Fruit fly (Drosophila melanogaster) whole organism, embryonic: ENCODE data around the gene CG13064.

Experiments used
- CG13775 ChIP-seq: fragments of 200-800 bp; sonication (Bioruptor generic); optimal IDR thresholded peaks from 3 replicates; lab custom pipeline; 2017; ENCODE audit warnings: missing biosample characterization, mild to moderate bottlenecking, missing genetic modification characterization
- CG1529 ChIP-seq: fragments of 200-800 bp; sonication (Bioruptor generic); optimal IDR thresholded peaks from 3 replicates; lab custom pipeline; 2018; ENCODE audit warnings: missing biosample characterization, missing genetic modification characterization
- CG31441 ChIP-seq: fragments of 200-800 bp; sonication (Bioruptor generic); IDR thresholded peaks from 2 replicates; pipeline ENCODE4 v1.3.6; 2022; ENCODE audit warnings: missing biosample characterization, missing genetic modification characterization
- CG5953 ChIP-seq: fragments of 200-800 bp; sonication (Bioruptor generic); IDR thresholded peaks from 2 replicates; pipeline ENCODE4 v1.3.6; 2022; ENCODE audit warnings: missing biosample characterization, missing genetic modification characterization
- bsh ChIP-seq, 2 experiments: fragments of 200-800 bp; sonication (Bioruptor generic); optimal IDR thresholded peaks; 2 replicates each; lab custom pipeline; 2017 to 2018; ENCODE audit warnings: mild to moderate bottlenecking in 2 of 2, missing biosample characterization in 2 of 2, missing genetic modification characterization in 2 of 2, moderate library complexity in 1 of 2
- jumu ChIP-seq: fragments of 200-800 bp; sonication (Bioruptor generic); optimal IDR thresholded peaks from 3 replicates; lab custom pipeline; 2016; ENCODE audit warnings: missing biosample characterization, missing genetic modification characterization
- nerfin-2 ChIP-seq: fragments of 200-800 bp; sonication (Bioruptor generic); IDR thresholded peaks from 2 replicates; pipeline ENCODE4 v1.3.6; 2022; ENCODE audit warnings: missing biosample characterization, missing genetic modification characterization; ENCODE audit not compliant: partially characterized antibody
- otp ChIP-seq: fragments of 200-800 bp; sonication (Bioruptor generic); IDR thresholded peaks from 3 replicates; pipeline ENCODE4, ENCODE4 v1.3.6; 2022; ENCODE audit warnings: missing biosample characterization, missing genetic modification characterization
- row ChIP-seq: fragments of 200-800 bp; sonication (Bioruptor generic); IDR thresholded peaks from 3 replicates; pipeline ENCODE4 v1.3.6; 2022; ENCODE audit warnings: missing biosample characterization, missing genetic modification characterization
- run ChIP-seq: fragments of 200-800 bp; sonication (Bioruptor generic); optimal IDR thresholded peaks from 3 replicates; lab custom pipeline; 2018; ENCODE audit warnings: missing biosample characterization, mild to moderate bottlenecking, missing genetic modification characterization

dm6 chr3L:16308380-16308779, 28.2 kb downstream of the CG13064 start, which contains the start of gene CG13042:
- TF ChIP-seq row (GFP tag; lab: Robert Waterston, UW) (no peak), jumu (GFP tag; lab: Kevin White, UChicago) (no peak), CG5953 (GFP tag; lab: Robert Waterston, UW) (no peak), otp (GFP tag; lab: Robert Waterston, UW) (no peak), CG1529 (no peak), bsh (GFP tag; optimal IDR thresholded peaks at IDR 0.05; lab: Kevin White, UChicago) (no peak), run (tag; lab: Kevin White, UChicago) (no peak), CG13775 (GFP tag; lab: Kevin White, UChicago) (no peak), nerfin-2 (GFP tag; lab: Robert Waterston, UW) (no peak), CG31441 (no peak)
